Fruit fly (Drosophila melanogaster) whole organism, embryonic: Measurements from ENCODE around the gene lobo.

ENCODE experiments used
- Aef1 ChIP-seq: fragments of 200-800 bp; sonication (Bioruptor generic); IDR thresholded peaks from 3 replicates; pipeline ENCODE4 v1.3.6; 2022; ENCODE audit warnings: missing biosample characterization, missing genetic modification characterization
- Atf3 ChIP-seq: fragments of 200-800 bp; sonication (Bioruptor generic); optimal IDR thresholded peaks from 3 replicates; lab custom pipeline; 2016; ENCODE audit warnings: missing biosample characterization, missing genetic modification characterization
- BEAF-32 ChIP-seq: fragments of 200-800 bp; sonication (Bioruptor generic); optimal IDR thresholded peaks from 3 replicates; lab custom pipeline; 2017; ENCODE audit warnings: missing biosample characterization, missing genetic modification characterization, mild to moderate bottlenecking, moderate library complexity, missing genetic modification reagents
- Blimp-1 ChIP-seq: fragments of 200-800 bp; sonication (Bioruptor generic); optimal IDR thresholded peaks from 3 replicates; lab custom pipeline; 2018; ENCODE audit warnings: missing biosample characterization, missing genetic modification characterization, mild to moderate bottlenecking, moderate library complexity, missing genetic modification reagents
- CG10462 ChIP-seq: fragments of 200-800 bp; sonication (Bioruptor generic); optimal IDR thresholded peaks from 2 replicates; lab custom pipeline; 2016; ENCODE audit warnings: missing biosample characterization, missing genetic modification characterization
- CG11085 ChIP-seq: fragments of 200-800 bp; sonication (Bioruptor generic); IDR thresholded peaks from 2 replicates; pipeline ENCODE4 v1.3.6; 2022; ENCODE audit warnings: missing biosample characterization, missing genetic modification characterization
- CG11398 ChIP-seq: fragments of 200-800 bp; sonication (Bioruptor generic); optimal IDR thresholded peaks from 2 replicates; lab custom pipeline; 2016; ENCODE audit warnings: missing biosample characterization, missing genetic modification characterization
- CG11456 ChIP-seq: fragments of 200-800 bp; sonication (Bioruptor generic); IDR thresholded peaks from 3 replicates; pipeline ENCODE4 v1.3.6; 2022; ENCODE audit warnings: missing biosample characterization, missing genetic modification characterization
- CG12071 ChIP-seq: fragments of 200-800 bp; sonication (Bioruptor generic); optimal IDR thresholded peaks from 3 replicates; lab custom pipeline; 2018; ENCODE audit warnings: missing biosample characterization, mild to moderate bottlenecking, missing genetic modification characterization
- CG12236 ChIP-seq: fragments of 200-800 bp; sonication (Bioruptor generic); optimal IDR thresholded peaks from 2 replicates; lab custom pipeline; 2016; ENCODE audit warnings: missing biosample characterization, missing genetic modification characterization
- CG1233 ChIP-seq: fragments of 200-800 bp; sonication (Bioruptor generic); optimal IDR thresholded peaks from 4 replicates; lab custom pipeline; 2018; ENCODE audit warnings: missing biosample characterization, mild to moderate bottlenecking, missing genetic modification characterization
- CG12659 ChIP-seq: fragments of 200-800 bp; sonication (Bioruptor generic); optimal IDR thresholded peaks from 3 replicates; lab custom pipeline; 2017; ENCODE audit warnings: mild to moderate bottlenecking, missing biosample characterization, missing genetic modification reagents, missing genetic modification characterization
- CG15514 ChIP-seq: fragments of 200-800 bp; sonication (Bioruptor generic); optimal IDR thresholded peaks from 3 replicates; lab custom pipeline; 2017; ENCODE audit warnings: missing biosample characterization, missing genetic modification characterization, mild to moderate bottlenecking, moderate library complexity, missing genetic modification reagents
- CG1603 ChIP-seq: fragments of 200-800 bp; sonication (Bioruptor generic); optimal IDR thresholded peaks from 2 replicates; lab custom pipeline; 2019; ENCODE audit warnings: missing biosample characterization, mild to moderate bottlenecking, missing genetic modification characterization, moderate library complexity
- CG16779 ChIP-seq: fragments of 200-800 bp; sonication (Bioruptor generic); IDR thresholded peaks from 2 replicates; pipeline ENCODE4 v1.3.6; 2022; ENCODE audit warnings: missing biosample characterization, missing genetic modification characterization
- CG17802 ChIP-seq: fragments of 200-800 bp; sonication (Bioruptor generic); optimal IDR thresholded peaks from 2 replicates; lab custom pipeline; 2018; ENCODE audit warnings: missing biosample characterization, mild to moderate bottlenecking, missing genetic modification characterization, moderate library complexity
- CG18262 ChIP-seq: fragments of 200-800 bp; optimal IDR thresholded peaks from 3 replicates; lab custom pipeline; 2019; ENCODE audit warnings: missing biosample characterization, mild to moderate bottlenecking, missing genetic modification characterization, moderate library complexity
- CG32532 ChIP-seq: fragments of 200-800 bp; sonication (Bioruptor generic); IDR thresholded peaks from 2 replicates; pipeline ENCODE4 v1.3.6; 2022; ENCODE audit warnings: missing biosample characterization, missing genetic modification characterization
- CG33213 ChIP-seq: fragments of 200-800 bp; sonication (Bioruptor generic); optimal IDR thresholded peaks from 3 replicates; lab custom pipeline; 2016; ENCODE audit warnings: missing biosample characterization, missing genetic modification characterization
- CG34224 ChIP-seq: fragments of 200-800 bp; sonication (Bioruptor generic); IDR thresholded peaks from 3 replicates; pipeline ENCODE4 v1.3.6; 2022; ENCODE audit warnings: missing biosample characterization, missing genetic modification characterization; ENCODE audit not compliant: partially characterized antibody
- CG4730 ChIP-seq: fragments of 200-800 bp; sonication (Bioruptor generic); IDR thresholded peaks from 2 replicates; pipeline ENCODE4 v1.3.6; 2022; ENCODE audit warnings: missing biosample characterization, missing genetic modification characterization
- CG6654 ChIP-seq: fragments of 200-800 bp; sonication (Bioruptor generic); optimal IDR thresholded peaks from 2 replicates; lab custom pipeline; 2017; ENCODE audit warnings: missing biosample characterization, mild to moderate bottlenecking, missing genetic modification characterization
- CG8944 ChIP-seq: fragments of 200-800 bp; sonication (Bioruptor generic); optimal IDR thresholded peaks from 3 replicates; lab custom pipeline; 2016; ENCODE audit warnings: missing biosample characterization, missing genetic modification characterization
- CG9727 ChIP-seq: fragments of 200-800 bp; sonication (Bioruptor generic); optimal IDR thresholded peaks from 3 replicates; lab custom pipeline; 2017; ENCODE audit warnings: missing biosample characterization, mild to moderate bottlenecking, missing genetic modification characterization
- Dad ChIP-seq: fragments of 200-800 bp; sonication (Bioruptor generic); optimal IDR thresholded peaks from 3 replicates; lab custom pipeline; 2016; ENCODE audit warnings: missing biosample characterization, missing genetic modification characterization
- Hey ChIP-seq: fragments of 200-800 bp; sonication (Bioruptor generic); optimal IDR thresholded peaks from 3 replicates; lab custom pipeline; 2018; ENCODE audit warnings: missing biosample characterization, mild to moderate bottlenecking, missing genetic modification characterization
- HmgD ChIP-seq: fragments of 200-800 bp; sonication (Bioruptor generic); optimal IDR thresholded peaks from 3 replicates; lab custom pipeline; 2016; ENCODE audit warnings: missing biosample characterization, missing genetic modification characterization
- Hmr ChIP-seq: fragments of 200-800 bp; sonication (Bioruptor generic); optimal IDR thresholded peaks from 3 replicates; lab custom pipeline; 2017; ENCODE audit warnings: mild to moderate bottlenecking, missing biosample characterization, missing genetic modification reagents, missing genetic modification characterization
- Hmx ChIP-seq: fragments of 200-800 bp; sonication (Bioruptor generic); optimal IDR thresholded peaks from 2 replicates; lab custom pipeline; 2016; ENCODE audit warnings: missing biosample characterization, missing genetic modification characterization
- Kr ChIP-seq: fragments of 200-800 bp; sonication (Bioruptor generic); optimal IDR thresholded peaks from 2 replicates; lab custom pipeline; 2017; ENCODE audit warnings: missing biosample characterization, mild to moderate bottlenecking, missing genetic modification characterization
- Ravus ChIP-seq: fragments of 200-800 bp; sonication (Bioruptor generic); IDR thresholded peaks from 2 replicates; pipeline ENCODE4 v1.3.6; 2022; ENCODE audit warnings: missing biosample characterization, missing genetic modification characterization
- Six4 ChIP-seq: fragments of 200-800 bp; sonication (Bioruptor generic); optimal IDR thresholded peaks from 2 replicates; lab custom pipeline; 2016; ENCODE audit warnings: missing biosample characterization, missing genetic modification characterization
- Sry-δ ChIP-seq: fragments of 200-800 bp; sonication (Bioruptor generic); optimal IDR thresholded peaks from 2 replicates; lab custom pipeline; 2016; ENCODE audit warnings: missing biosample characterization, missing genetic modification characterization
- Vsx1 ChIP-seq: fragments of 200-800 bp; sonication (Bioruptor generic); optimal IDR thresholded peaks from 2 replicates; lab custom pipeline; 2017; ENCODE audit warnings: missing biosample characterization, mild to moderate bottlenecking, missing genetic modification characterization, missing genetic modification reagents
- Xrp1 ChIP-seq: fragments of 200-800 bp; sonication (Bioruptor generic); IDR thresholded peaks from 2 replicates; pipeline ENCODE4 v1.3.6; 2022; ENCODE audit warnings: missing biosample characterization, missing genetic modification characterization
- bigmax ChIP-seq: fragments of 200-800 bp; sonication (Bioruptor generic); optimal IDR thresholded peaks from 2 replicates; lab custom pipeline; 2018; ENCODE audit warnings: missing biosample characterization, mild to moderate bottlenecking, missing genetic modification characterization
- br ChIP-seq: fragments of >200 bp; optimal IDR thresholded peaks from 2 replicates; lab custom pipeline; 2017
- cas ChIP-seq: fragments of 200-800 bp; sonication (Bioruptor generic); IDR thresholded peaks from 2 replicates; pipeline ENCODE4 v1.3.6; 2022; ENCODE audit warnings: missing biosample characterization, missing genetic modification characterization
- fd3F ChIP-seq: fragments of 200-800 bp; sonication (Bioruptor generic); optimal IDR thresholded peaks from 2 replicates; lab custom pipeline; 2018; ENCODE audit warnings: missing biosample characterization, mild to moderate bottlenecking, missing genetic modification characterization, moderate library complexity
- gsb ChIP-seq: fragments of 200-800 bp; sonication (Bioruptor generic); IDR thresholded peaks from 2 replicates; pipeline ENCODE4 v1.3.6; 2022; ENCODE audit warnings: missing biosample characterization, missing genetic modification characterization
- her ChIP-seq: fragments of 200-800 bp; sonication (Bioruptor generic); optimal IDR thresholded peaks from 2 replicates; lab custom pipeline; 2016; ENCODE audit warnings: missing biosample characterization, missing genetic modification characterization
- p53 ChIP-seq: fragments of 200-800 bp; sonication (Bioruptor generic); optimal IDR thresholded peaks from 2 replicates; lab custom pipeline; 2016; ENCODE audit warnings: missing biosample characterization, missing genetic modification characterization
- pnt ChIP-seq: fragments of 200-800 bp; sonication (Bioruptor generic); optimal IDR thresholded peaks from 3 replicates; lab custom pipeline; 2016; ENCODE audit warnings: missing biosample characterization, missing genetic modification characterization
- ranshi ChIP-seq: fragments of 200-800 bp; sonication (Bioruptor generic); IDR thresholded peaks from 2 replicates; pipeline ENCODE4 v1.3.6; 2022; ENCODE audit warnings: missing biosample characterization, missing genetic modification characterization
- ro ChIP-seq: fragments of 200-800 bp; sonication (Bioruptor generic); IDR thresholded peaks from 2 replicates; pipeline ENCODE4 v1.3.6; 2022; ENCODE audit warnings: missing biosample characterization, missing genetic modification characterization
- sens ChIP-seq: fragments of 200-800 bp; sonication (Bioruptor generic); peaks from one replicate; lab custom pipeline; 2016; ENCODE audit warnings: missing biosample characterization, missing genetic modification characterization
- seq ChIP-seq: fragments of 200-800 bp; sonication (Bioruptor generic); IDR thresholded peaks from 2 replicates; pipeline ENCODE4 v1.3.6; 2022; ENCODE audit warnings: missing biosample characterization, missing genetic modification characterization
- slou ChIP-seq: fragments of 200-800 bp; sonication (Bioruptor generic); optimal IDR thresholded peaks from 3 replicates; lab custom pipeline; 2016; ENCODE audit warnings: missing biosample characterization, missing genetic modification characterization
- tgo ChIP-seq: fragments of 200-800 bp; sonication (Bioruptor generic); IDR thresholded peaks from 3 replicates; pipeline ENCODE4 v1.3.6; 2022; ENCODE audit warnings: missing biosample characterization, missing genetic modification characterization
- tll ChIP-seq, 2 experiments: fragments of 200-800 bp in 1 of 2; fragments of >200 bp in 1 of 2; sonication (Bioruptor generic) in 1 of 2; optimal IDR thresholded peaks; 2 replicates each; lab custom pipeline; 2017 to 2019; ENCODE audit warnings: missing biosample characterization in 2 of 2, missing genetic modification characterization in 2 of 2, mild to moderate bottlenecking in 1 of 2, moderate library complexity in 1 of 2
- zen2 ChIP-seq: fragments of 200-800 bp; sonication (Bioruptor generic); IDR thresholded peaks from 3 replicates; pipeline ENCODE4 v1.3.6; 2022; ENCODE audit warnings: missing biosample characterization, missing genetic modification characterization; ENCODE audit not compliant: partially characterized antibody
- zfh1 ChIP-seq: fragments of 200-800 bp; sonication (Bioruptor generic); IDR thresholded peaks from 3 replicates; pipeline ENCODE4 v1.3.6; 2022; ENCODE audit warnings: missing biosample characterization, missing genetic modification characterization

The lobo gene

DNA sequence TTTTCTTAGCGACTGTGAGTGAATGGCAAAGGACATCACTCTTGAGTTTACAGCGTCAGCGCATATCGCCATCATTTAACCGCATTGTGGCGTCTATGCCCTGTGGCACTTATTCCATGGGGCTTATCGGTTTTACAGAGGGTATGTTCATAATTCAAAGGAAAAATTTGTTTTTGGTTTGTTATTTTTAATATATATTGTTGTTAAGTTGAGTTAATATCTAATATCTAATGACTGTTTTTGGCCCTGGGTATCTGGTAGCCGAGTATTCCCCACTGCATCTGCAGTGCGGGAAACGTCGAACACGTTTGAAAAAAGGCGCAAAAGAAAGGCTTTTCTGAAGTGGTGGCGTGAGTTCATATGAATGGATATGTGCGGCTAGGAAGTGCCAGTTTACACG, 15.1 kb downstream of the lobo start (continued):
- peak; percentile 80 for TF ChIP-seq CG18262 (tag; lab: Kevin White, UChicago)
- TF ChIP-seq CG17802 (tag; lab: Kevin White, UChicago), result no peak
- TF ChIP-seq Aef1 (GFP tag; lab: Robert Waterston, UW), result no peak; the same call in 2 of the 3 replicates
- no peak for TF ChIP-seq p53 (GFP tag; lab: Kevin White, UChicago)
- peak; percentile 34 for TF ChIP-seq Atf3 (GFP tag; lab: Kevin White, UChicago)
- no peak for TF ChIP-seq zen2 (GFP tag; lab: Robert Waterston, UW)
- TF ChIP-seq CG12659 (GFP tag; lab: Kevin White, UChicago), result peak; percentile 33
- TF ChIP-seq Xrp1 (GFP tag; lab: Robert Waterston, UW), result peak; percentile 88
- peak; percentile 49; the same call in 1 of the 2 replicates for TF ChIP-seq ro (GFP tag; lab: Robert Waterston, UW)
- no peak for TF ChIP-seq Hmr
- TF ChIP-seq Sry-δ, result no peak
- peak; percentile 6 for TF ChIP-seq CG33213 (GFP tag; lab: Kevin White, UChicago)
- TF ChIP-seq pnt (GFP tag; lab: Kevin White, UChicago), result peak; percentile 3
- TF ChIP-seq CG8944 (GFP tag; lab: Kevin White, UChicago), result no peak
- TF ChIP-seq bigmax (GFP tag; lab: Kevin White, UChicago), result no peak
- TF ChIP-seq CG11398 (GFP tag; lab: Kevin White, UChicago), result no peak
- peak; percentile 56 for TF ChIP-seq Blimp-1
- no peak for TF ChIP-seq Dad (GFP tag; lab: Kevin White, UChicago)
- TF ChIP-seq Hey, result no peak
- no peak for TF ChIP-seq Ravus (GFP tag; lab: Robert Waterston, UW)
- TF ChIP-seq seq (GFP tag; lab: Robert Waterston, UW), result 0 out of 2 replicates have a peak, but pooled peaks have one; percentile 16
- no peak for TF ChIP-seq BEAF-32
- no peak for TF ChIP-seq CG32532 (GFP tag; lab: Robert Waterston, UW)
- peak; percentile 57 for TF ChIP-seq CG4730
- no peak for TF ChIP-seq br (lab: Kevin White, UChicago)
- TF ChIP-seq CG12071 (GFP tag; lab: Kevin White, UChicago), result no peak
- peak; percentile 70 for TF ChIP-seq CG1603
- no peak for TF ChIP-seq CG34224 (GFP tag; lab: Robert Waterston, UW)
- no peak for TF ChIP-seq Kr (GFP tag; lab: Kevin White, UChicago)
- peak; percentile 22 for TF ChIP-seq CG1233 (GFP tag; lab: Kevin White, UChicago)
- TF ChIP-seq Vsx1 (GFP tag; lab: Kevin White, UChicago), result no peak
- TF ChIP-seq CG10462 (GFP tag; lab: Kevin White, UChicago), result peak; percentile 62
- TF ChIP-seq HmgD (GFP tag; lab: Kevin White, UChicago), result no peak
- TF ChIP-seq her (GFP tag; lab: Kevin White, UChicago), result no peak
- TF ChIP-seq sens (GFP tag; lab: Kevin White, UChicago), result peak; percentile 72
- TF ChIP-seq fd3F, result peak; percentile 14
- TF ChIP-seq gsb (GFP tag; lab: Robert Waterston, UW), result no peak
- no peak for TF ChIP-seq cas (GFP tag; lab: Robert Waterston, UW)
- TF ChIP-seq CG9727, result peak; percentile 75
- TF ChIP-seq CG11085 (GFP tag; lab: Robert Waterston, UW), result no peak
- TF ChIP-seq zfh1 (GFP tag; lab: Robert Waterston, UW), result peak; percentile 86; the same call in 2 of the 3 replicates
- TF ChIP-seq tgo (GFP tag; lab: Robert Waterston, UW), result peak; percentile 56; the same call in 2 of the 3 replicates
- no peak for TF ChIP-seq Hmx
- TF ChIP-seq CG12236 (GFP tag; lab: Kevin White, UChicago), result peak; percentile 60
- no peak for TF ChIP-seq tll (GFP tag; optimal IDR thresholded peaks at IDR 0.05; lab: Kevin White, UChicago)
- peak; percentile 61; the same call in 1 of the 3 replicates for TF ChIP-seq CG11456 (GFP tag; lab: Robert Waterston, UW)
- TF ChIP-seq Six4 (GFP tag; lab: Kevin White, UChicago), result peak; percentile 5
- TF ChIP-seq ranshi, result peak; percentile 64; the same call in 1 of the 2 replicates
- TF ChIP-seq slou (GFP tag; lab: Kevin White, UChicago), result no peak
- TF ChIP-seq CG15514 (GFP tag; lab: Kevin White, UChicago), result peak; percentile 8
- TF ChIP-seq CG6654 (GFP tag; lab: Kevin White, UChicago), result no peak
- TF ChIP-seq CG16779 (GFP tag; lab: Robert Waterston, UW), result no peak
